Worm (Caenorhabditis elegans) whole organism, L4/young adult: ENCODE data around the gene srj-25.

Experiments used
- W03F9.2 ChIP-seq: fragments of 150-350 bp; optimal IDR thresholded peaks from 2 replicates; lab custom pipeline; 2014; ENCODE audit warnings: missing biosample characterization, missing genetic modification characterization
- dao-5 ChIP-seq: sonication (generic microtip); optimal IDR thresholded peaks from 2 replicates; lab custom pipeline; 2016; ENCODE audit warnings: missing genotype, missing genetic modification characterization, moderate library complexity, missing compliant biosample characterization
- him-1 ChIP-seq: sonication (generic microtip); optimal IDR thresholded peaks from 2 replicates; lab custom pipeline; 2016; ENCODE audit warnings: missing genotype, missing genetic modification reagents, missing genetic modification characterization, missing compliant biosample characterization

ce11 chrV:738770-739169 is 2.7 kb upstream of the srj-25 start, which contains the start of gene srj-24:
- TF ChIP-seq W03F9.2 = no peak
- no peak for TF ChIP-seq him-1 (tag; lab: Kevin White, UChicago)
- TF ChIP-seq dao-5 (tag; lab: Kevin White, UChicago) = no peak
